Worm (Caenorhabditis elegans) whole organism, L4 larva: ENCODE data around the gene sri-69.

Experiments used
- R02D3.7 ChIP-seq: fragments of 150-350 bp; sonication (generic microtip); optimal IDR thresholded peaks from 3 replicates; lab custom pipeline; 2014; ENCODE audit warnings: missing biosample characterization, missing genetic modification characterization
- T20F7.1 ChIP-seq: fragments of 200-800 bp; sonication (Bioruptor generic); optimal IDR thresholded peaks from 2 replicates; lab custom pipeline; 2018; ENCODE audit warnings: mild to moderate bottlenecking, missing genetic modification characterization, missing compliant biosample characterization
- Y75B8A.6 ChIP-seq: fragments of 200-800 bp; sonication (Bioruptor generic); IDR thresholded peaks from 2 replicates; pipeline ENCODE4 v1.3.6; 2022; ENCODE audit warnings: missing genetic modification reagents, missing genetic modification characterization, missing compliant biosample characterization
- aha-1 ChIP-seq: fragments of 150-350 bp; peaks from one replicate; lab custom pipeline; 2014; ENCODE audit warnings: missing biosample characterization, missing genetic modification characterization
- ama-1 ChIP-seq: fragments of 150-350 bp; optimal IDR thresholded peaks from 2 replicates; lab custom pipeline; 2014; ENCODE audit warnings: inconsistent platforms, mixed read lengths
- attf-4 ChIP-seq: sonication (generic microtip); optimal IDR thresholded peaks from 3 replicates; lab custom pipeline; 2017; ENCODE audit warnings: missing biosample characterization, missing genetic modification characterization
- ceh-82 ChIP-seq: sonication (generic microtip); optimal IDR thresholded peaks from 2 replicates; lab custom pipeline; 2017; ENCODE audit warnings: missing biosample characterization, missing genetic modification characterization
- ces-1 ChIP-seq: fragments of 150-350 bp; sonication (generic microtip); optimal IDR thresholded peaks from 4 replicates; lab custom pipeline; 2014; ENCODE audit warnings: missing biosample characterization, missing genetic modification reagents, missing genetic modification characterization
- ctbp-1 ChIP-seq: fragments of 200-800 bp; sonication (Bioruptor generic); IDR thresholded peaks from 2 replicates; pipeline ENCODE4 v1.3.6; 2022; ENCODE audit warnings: missing genetic modification reagents, missing genetic modification characterization, missing compliant biosample characterization
- daf-12 ChIP-seq: fragments of 150-350 bp; optimal IDR thresholded peaks from 2 replicates; lab custom pipeline; 2014; ENCODE audit warnings: missing biosample characterization, missing genetic modification reagents, missing genetic modification characterization
- daf-8 ChIP-seq: fragments of 200-800 bp; sonication (Bioruptor generic); IDR thresholded peaks from 2 replicates; pipeline ENCODE4 v1.3.6; 2022; ENCODE audit warnings: missing genetic modification characterization, missing compliant biosample characterization
- dmd-6 ChIP-seq: fragments of 200-800 bp; sonication (Bioruptor generic); IDR thresholded peaks from 2 replicates; pipeline ENCODE4 v1.3.6; 2022; ENCODE audit warnings: missing genetic modification reagents, missing genetic modification characterization, missing compliant biosample characterization
- dpl-1 ChIP-seq: fragments of 150-350 bp; optimal IDR thresholded peaks from 2 replicates; lab custom pipeline; 2014; ENCODE audit warnings: missing biosample characterization, missing genetic modification reagents, missing genetic modification characterization
- dve-1 ChIP-seq: sonication (generic microtip); optimal IDR thresholded peaks from 2 replicates; lab custom pipeline; 2017; ENCODE audit warnings: antibody characterized with exemption, mild to moderate bottlenecking, missing genetic modification characterization, missing compliant biosample characterization; ENCODE audit not compliant: insufficient read depth
- egl-43 ChIP-seq: fragments of 200-800 bp; sonication (Bioruptor generic); IDR thresholded peaks from 2 replicates; pipeline ENCODE4 v1.3.6; 2022; ENCODE audit warnings: missing genetic modification reagents, missing genetic modification characterization, missing compliant biosample characterization
- gei-8 ChIP-seq: fragments of 200-800 bp; sonication (Bioruptor generic); optimal IDR thresholded peaks from 2 replicates; lab custom pipeline; 2018; ENCODE audit warnings: mild to moderate bottlenecking, missing genetic modification characterization, missing compliant biosample characterization
- hmg-1.1 ChIP-seq: fragments of 200-800 bp; sonication (Bioruptor generic); IDR thresholded peaks from 2 replicates; pipeline ENCODE4 v1.3.6; 2022; ENCODE audit warnings: missing genetic modification reagents, missing genetic modification characterization, missing compliant biosample characterization
- lim-7 ChIP-seq: fragments of 200-800 bp; sonication (Bioruptor generic); IDR thresholded peaks from 2 replicates; pipeline ENCODE4 v1.3.6; 2022; ENCODE audit warnings: missing genetic modification characterization, missing compliant biosample characterization
- lin-29 ChIP-seq: fragments of 200-800 bp; sonication (Bioruptor generic); IDR thresholded peaks from 2 replicates; pipeline ENCODE4 v1.3.6; 2022; ENCODE audit warnings: missing genetic modification reagents, missing genetic modification characterization, missing compliant biosample characterization
- lin-38 ChIP-seq: fragments of 200-800 bp; sonication (Bioruptor generic); IDR thresholded peaks from 2 replicates; pipeline ENCODE4 v1.3.6; 2022; ENCODE audit warnings: missing genetic modification reagents, missing genetic modification characterization, missing compliant biosample characterization
- lir-3 ChIP-seq: sonication (generic microtip); optimal IDR thresholded peaks from 2 replicates; lab custom pipeline; 2016; ENCODE audit warnings: mild to moderate bottlenecking, missing genetic modification characterization, missing compliant biosample characterization
- mxl-2 ChIP-seq: fragments of 200-800 bp; sonication (Bioruptor generic); conservative IDR thresholded peaks from 2 replicates; pipeline ENCODE4 v1.3.6; 2022; ENCODE audit warnings: missing genetic modification reagents, missing genetic modification characterization, missing compliant biosample characterization
- nhr-28 ChIP-seq: fragments of 150-350 bp; optimal IDR thresholded peaks from 2 replicates; lab custom pipeline; 2014; ENCODE audit warnings: missing biosample characterization, missing genetic modification characterization
- nhr-76 ChIP-seq: fragments of 150-350 bp; optimal IDR thresholded peaks from 2 replicates; lab custom pipeline; 2014; ENCODE audit warnings: missing biosample characterization, missing genetic modification characterization
- nhr-77 ChIP-seq: fragments of 150-350 bp; optimal IDR thresholded peaks from 2 replicates; lab custom pipeline; 2014; ENCODE audit warnings: missing biosample characterization, missing genetic modification characterization
- php-3 ChIP-seq: fragments of 200-800 bp; sonication (Bioruptor generic); IDR thresholded peaks from 2 replicates; pipeline ENCODE4 v1.3.6; 2022; ENCODE audit warnings: missing genetic modification reagents, missing genetic modification characterization, missing compliant biosample characterization
- pqm-1 ChIP-seq: sonication (generic microtip); optimal IDR thresholded peaks from 2 replicates; lab custom pipeline; 2017; ENCODE audit warnings: missing biosample characterization, missing genetic modification characterization
- sdz-12 ChIP-seq: fragments of 200-800 bp; sonication (Bioruptor generic); optimal IDR thresholded peaks from 2 replicates; lab custom pipeline; 2018; ENCODE audit warnings: mild to moderate bottlenecking, missing genetic modification characterization, missing compliant biosample characterization
- set-16 ChIP-seq: fragments of 200-800 bp; sonication (Bioruptor generic); IDR thresholded peaks from 2 replicates; pipeline ENCODE4 v1.3.6; 2022; ENCODE audit warnings: missing genetic modification reagents, missing genetic modification characterization, missing compliant biosample characterization
- skn-1 ChIP-seq: fragments of 150-350 bp; optimal IDR thresholded peaks from 2 replicates; lab custom pipeline; 2014; ENCODE audit warnings: missing biosample characterization, missing genetic modification characterization
- spr-1 ChIP-seq: sonication (generic microtip); optimal IDR thresholded peaks from 2 replicates; lab custom pipeline; 2016; ENCODE audit warnings: mild to moderate bottlenecking, missing genetic modification characterization, missing compliant biosample characterization
- tra-1 ChIP-seq: fragments of 200-800 bp; sonication (Bioruptor generic); IDR thresholded peaks from 2 replicates; pipeline ENCODE4 v1.3.6; 2022; ENCODE audit warnings: missing genetic modification reagents, missing genetic modification characterization, missing compliant biosample characterization
- unc-39 ChIP-seq: sonication (generic microtip); optimal IDR thresholded peaks from 2 replicates; lab custom pipeline; 2017; ENCODE audit warnings: missing biosample characterization, missing genetic modification characterization
- unc-62 ChIP-seq, 3 experiments: fragments of 150-350 bp in 1 of 3; sonication (generic microtip); optimal IDR thresholded peaks in 2 of 3; peaks in 1 of 3; 1 replicate in 1 of 3; 2 replicates in 2 of 3; lab custom pipeline; 2014 to 2017; ENCODE audit warnings: missing biosample characterization in 3 of 3, missing genetic modification characterization in 3 of 3, missing genetic modification reagents in 3 of 3, missing genotype in 1 of 3
- zip-2 ChIP-seq: fragments of 150-350 bp; optimal IDR thresholded peaks from 2 replicates; lab custom pipeline; 2014; ENCODE audit warnings: missing biosample characterization, missing genetic modification characterization

Gene sri-69

ce11 chrV:17014050-17014449, 5.8 kb upstream of the sri-69 start, which contains the start of gene clc-13 (continued):
- TF ChIP-seq mxl-2 (GFP tag; lab: Robert Waterston, UW) = no peak
- peak; percentile 79 for TF ChIP-seq dmd-6 (GFP tag; lab: Robert Waterston, UW)
- no peak for TF ChIP-seq ama-1 (lab: Kevin White, UChicago)
- TF ChIP-seq lim-7 (GFP tag; lab: Robert Waterston, UW) = no peak
- no peak for TF ChIP-seq hmg-1.1 (GFP tag; lab: Robert Waterston, UW)
- no peak for TF ChIP-seq zip-2 (tag; lab: Kevin White, UChicago)
- no peak for TF ChIP-seq gei-8 (GFP tag; lab: Kevin White, UChicago)
- no peak for TF ChIP-seq dve-1 (tag; lab: Kevin White, UChicago)
- TF ChIP-seq tra-1 (GFP tag; lab: Robert Waterston, UW) = no peak
- no peak for TF ChIP-seq php-3 (GFP tag; lab: Robert Waterston, UW)
- no peak for TF ChIP-seq T20F7.1 (GFP tag; lab: Kevin White, UChicago)
- no peak for TF ChIP-seq dpl-1 (GFP tag; lab: Kevin White, UChicago)
- no peak for TF ChIP-seq R02D3.7 (tag; lab: Kevin White, UChicago)
- TF ChIP-seq nhr-76 (tag; lab: Kevin White, UChicago) = no peak
- TF ChIP-seq ctbp-1 (GFP tag; lab: Robert Waterston, UW) = no peak
- TF ChIP-seq sdz-12 (GFP tag; lab: Kevin White, UChicago) = no peak
- TF ChIP-seq aha-1 (tag; lab: Kevin White, UChicago) = peak; percentile 22
- TF ChIP-seq, all 104 proteins: peak for 6

- TF ChIP-seq set-16 (no peak), mxl-2 (GFP tag; lab: Robert Waterston, UW) (no peak), T20F7.1 (GFP tag; lab: Kevin White, UChicago) (no peak), nhr-77 (tag; lab: Kevin White, UChicago) (no peak), daf-12 (tag; lab: Kevin White, UChicago) (no peak), Y75B8A.6 (GFP tag; lab: Robert Waterston, UW) (no peak), skn-1 (tag; lab: Kevin White, UChicago) (no peak), spr-1 (no peak), lin-38 (GFP tag; lab: Robert Waterston, UW) (no peak), unc-39 (no peak), lin-29 (GFP tag; lab: Robert Waterston, UW) (no peak), egl-43 (GFP tag; lab: Robert Waterston, UW) (no peak), nhr-28 (tag; lab: Kevin White, UChicago) (no peak), lir-3 (tag; lab: Kevin White, UChicago) (no peak), zip-2 (tag; lab: Kevin White, UChicago) (no peak), R02D3.7 (tag; lab: Kevin White, UChicago) (no peak), ces-1 (GFP tag; lab: Kevin White, UChicago) (no peak), gei-8 (GFP tag; lab: Kevin White, UChicago) (no peak), sdz-12 (GFP tag; lab: Kevin White, UChicago) (no peak), attf-4 (no peak)
Measured at ce11 chrV:17013232-17013631, 5.0 kb upstream of the sri-69 start, which contains the start of gene clec-241. TSS of gene clec-241 (minus strand) at chrV:17013332.

- TF ChIP-seq dmd-6 (GFP tag; lab: Robert Waterston, UW) = peak; percentile 47; the same call in 1 of the 2 replicates
- TF ChIP-seq ceh-82 = no peak
- peak; percentile 14 for TF ChIP-seq pqm-1 (tag; lab: Kevin White, UChicago)
- TF ChIP-seq lir-3 (tag; lab: Kevin White, UChicago) = no peak
- peak in 1 of 2 experiments; percentile 26 for TF ChIP-seq unc-62 (GFP tag; optimal IDR thresholded peaks at IDR 0.05 in 1 of 2; lab: Kevin White, UChicago)
- no peak for TF ChIP-seq unc-62 (tag; optimal IDR thresholded peaks at IDR 0.05; lab: Kevin White, UChicago)
- TF ChIP-seq nhr-28 (tag; lab: Kevin White, UChicago) = peak; percentile 15
- TF ChIP-seq daf-8 (GFP tag; lab: Robert Waterston, UW) = no peak
- TF ChIP-seq, all 104 proteins: peak for 4
Measured at ce11 chrV:17009342-17010064, 1.3 kb upstream of the sri-69 start, which contains the start of the genes clc-12 and clec-240. TSS of gene clc-12 (minus strand) at chrV:17009388. TSS of gene clec-240 (plus strand) at chrV:17010014.
